Fruit fly (Drosophila melanogaster) whole organism, wandering third instar larva: Measurements from ENCODE around the gene CG43184.

ENCODE experiments used
- Vsx2 ChIP-seq: fragments of 200-300, 225-300 bp; sonication (Bioruptor generic); optimal IDR thresholded peaks from 2 replicates; lab custom pipeline; 2018; ENCODE audit warnings: missing biosample characterization, missing genetic modification characterization; ENCODE audit not compliant: partially characterized antibody
- h ChIP-seq: fragments of 200-800 bp; sonication (Bioruptor generic); optimal IDR thresholded peaks from 3 replicates; lab custom pipeline; 2016; ENCODE audit warnings: missing biosample characterization, mild to moderate bottlenecking, missing genetic modification characterization
- usp ChIP-seq: fragments of >200 bp; optimal IDR thresholded peaks from 2 replicates; lab custom pipeline; 2017; ENCODE audit warnings: missing biosample characterization, missing genetic modification characterization

DNA sequence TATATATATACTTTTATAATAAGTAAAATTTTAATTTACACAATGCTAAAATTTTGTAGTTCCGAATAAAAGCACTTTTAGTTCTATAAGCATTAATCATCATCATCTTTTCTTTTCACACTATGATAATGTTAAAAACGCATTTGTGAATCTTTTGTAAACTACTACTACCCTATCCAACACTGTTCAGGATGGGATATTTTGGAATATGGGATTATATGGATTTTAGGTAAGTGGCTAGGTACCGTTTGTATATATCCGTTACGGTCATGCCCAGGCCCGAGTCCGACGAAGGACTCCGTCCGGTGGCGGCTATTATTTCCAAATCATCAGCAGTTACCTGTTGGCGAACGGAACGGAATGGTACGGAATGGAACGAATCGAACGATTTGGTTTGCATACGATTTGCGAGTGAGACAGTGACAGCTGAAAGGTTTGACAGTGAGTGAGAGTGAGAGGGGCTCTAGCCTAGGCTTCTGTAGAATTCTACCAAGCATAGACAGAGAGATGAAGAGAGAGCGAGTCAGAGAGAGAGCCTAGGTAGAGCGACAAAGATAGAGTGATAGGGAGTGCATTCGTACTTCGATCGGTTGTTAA is 47.0 kb downstream of the CG43184 start:
- TF ChIP-seq h (GFP tag; lab: Kevin White, UChicago) (no peak), usp (no peak), Vsx2 (GFP tag; lab: Kevin White, UChicago) (no peak)
